Worm (Caenorhabditis elegans): ENCODE measurements around the gene ZC239.13.

- TF ChIP-seq F57A8.1 (GFP tag; optimal IDR thresholded peaks at IDR 0.05): no peak
- TF ChIP-seq ceh-27 (GFP tag; optimal IDR thresholded peaks at IDR 0.05): no peak
- TF ChIP-seq pha-4 (tag; optimal IDR thresholded peaks at IDR 0.05): no peak
- TF ChIP-seq D2030.7 (GFP tag; IDR thresholded peaks at IDR 0.05): no peak
- no peak for TF ChIP-seq K12H6.12 (tag; optimal IDR thresholded peaks at IDR 0.05)
- no peak for TF ChIP-seq T26A5.8 (tag; optimal IDR thresholded peaks at IDR 0.05)
- no peak for TF ChIP-seq aptf-2 (GFP tag; conservative IDR thresholded peaks at IDR 0.05)
- TF ChIP-seq hmg-1.2 (GFP tag; IDR thresholded peaks at IDR 0.05): no peak
Measured at ce11 chrII:3244070-3244469, 21.4 kb upstream of the ZC239.13 start, which contains the start of gene C17F4.12.

All from whole organism, young adult.